Worm (Caenorhabditis elegans) whole organism, late embryonic: ENCODE measurements around the gene srbc-38.

Experiments used
- T23F11.4 ChIP-seq: fragments of 200-800 bp; sonication (Bioruptor generic); optimal IDR thresholded peaks from 2 replicates; lab custom pipeline; 2018; ENCODE audit warnings: mild to moderate bottlenecking, missing genetic modification characterization, missing compliant biosample characterization
- ceh-19 ChIP-seq: fragments of 200-800 bp; sonication (Bioruptor generic); optimal IDR thresholded peaks from 2 replicates; lab custom pipeline; 2018; ENCODE audit warnings: mild to moderate bottlenecking, missing genetic modification characterization, missing compliant biosample characterization
- ceh-22 ChIP-seq: sonication (generic microtip); optimal IDR thresholded peaks from 2 replicates; lab custom pipeline; 2017; ENCODE audit warnings: missing biosample characterization, missing genetic modification characterization
- elt-2 ChIP-seq: sonication (generic microtip); optimal IDR thresholded peaks from 2 replicates; lab custom pipeline; 2016; ENCODE audit warnings: missing genetic modification reagents, missing genetic modification characterization, missing compliant biosample characterization
- fax-1 ChIP-seq: sonication (generic microtip); optimal IDR thresholded peaks from 2 replicates; lab custom pipeline; 2016; ENCODE audit warnings: missing genotype, missing genetic modification characterization, missing compliant biosample characterization
- hlh-8 ChIP-seq: sonication (generic microtip); optimal IDR thresholded peaks from 2 replicates; lab custom pipeline; 2016; ENCODE audit warnings: missing genotype, missing genetic modification characterization, missing compliant biosample characterization
- pag-3 ChIP-seq: sonication (generic microtip); optimal IDR thresholded peaks from 2 replicates; lab custom pipeline; 2016; ENCODE audit warnings: missing compliant biosample characterization, missing genetic modification characterization, borderline replicate concordance
- unc-86 ChIP-seq: sonication (generic microtip); optimal IDR thresholded peaks from 2 replicates; lab custom pipeline; 2016; ENCODE audit warnings: missing genetic modification characterization, missing compliant biosample characterization

ce11 chrV:682031-682430 is 25.0 kb upstream of the srbc-38 start, which contains the start of gene srx-23:
- no peak for TF ChIP-seq pag-3 (tag; lab: Kevin White, UChicago)
- no peak for TF ChIP-seq ceh-19 (GFP tag; lab: Kevin White, UChicago)
- no peak for TF ChIP-seq hlh-8 (tag; lab: Kevin White, UChicago)
- TF ChIP-seq ceh-22: no peak
- no peak for TF ChIP-seq elt-2 (tag; lab: Kevin White, UChicago)
- TF ChIP-seq fax-1 (tag; lab: Kevin White, UChicago): no peak
- TF ChIP-seq T23F11.4 (GFP tag; lab: Kevin White, UChicago): no peak
- no peak for TF ChIP-seq unc-86
